1 fruit fly cellular context compared by ENCODE assay signal in genomic region chr2L:2855773-2856615, dm6.
TF ChIP-seq lines count a peak whose summit lies in the region.

TSS of gene CG3104 (minus strand) at chr2L:2855778.
TSS of gene RpS21 (plus strand) at chr2L:2856070.

TF ChIP-seq in whole organism, embryonic, 481 proteins besides CTCF, POLR2A, EP300 and RAD21 (continued from another document):
- TF ChIP-seq Tbp (GFP tag; optimal IDR thresholded peaks at IDR 0.05; lab: Kevin White, UChicago) (peak; percentile 31), kay (GFP tag; optimal IDR thresholded peaks at IDR 0.05; lab: Kevin White, UChicago) (no peak), CG8388 (GFP tag; optimal IDR thresholded peaks at IDR 0.05; lab: Kevin White, UChicago) (peak; percentile 55), CG15073 (GFP tag; optimal IDR thresholded peaks at IDR 0.05; lab: Kevin White, UChicago) (no peak), CG11560 (tag; IDR thresholded peaks at IDR 0.05; lab: Robert Waterston, UW) (peak; percentile 51; the same call in 2 of the 3 replicates), crol (GFP tag; IDR thresholded peaks at IDR 0.05; lab: Robert Waterston, UW) (peak; percentile 48), CG8924 (tag; optimal IDR thresholded peaks at IDR 0.05; lab: Kevin White, UChicago) (peak; percentile 60), otp (GFP tag; IDR thresholded peaks at IDR 0.05; lab: Robert Waterston, UW) (peak; percentile 95), yki (optimal IDR thresholded peaks at IDR 0.05; lab: Kevin White, UChicago) (no peak), wdn (GFP tag; IDR thresholded peaks at IDR 0.05; lab: Robert Waterston, UW) (peak; percentile 78), CG12219 (GFP tag; optimal IDR thresholded peaks at IDR 0.05; lab: Kevin White, UChicago) (peak; percentile 61), nau (GFP tag; optimal IDR thresholded peaks at IDR 0.05; lab: Kevin White, UChicago) (peak; percentile 75), pan (optimal IDR thresholded peaks at IDR 0.05; lab: Kevin White, UChicago) (no peak), pan (GFP tag; optimal IDR thresholded peaks at IDR 0.05 in 1 of 2, IDR thresholded peaks at IDR 0.05 in 1 of 2) (peak in 1 of 2 experiments; percentile 85), grn (GFP tag; optimal IDR thresholded peaks at IDR 0.05; lab: Kevin White, UChicago) (peak; percentile 66), CG30403 (GFP tag; optimal IDR thresholded peaks at IDR 0.05; lab: Kevin White, UChicago) (peak; percentile 85), jumu (GFP tag; optimal IDR thresholded peaks at IDR 0.05; lab: Kevin White, UChicago) (peak; percentile 73), grau (tag; optimal IDR thresholded peaks at IDR 0.05; lab: Kevin White, UChicago) (peak; percentile 78), Dip3 (GFP tag; optimal IDR thresholded peaks at IDR 0.05; lab: Kevin White, UChicago) (peak; percentile 82), nom (GFP tag; optimal IDR thresholded peaks at IDR 0.05; lab: Kevin White, UChicago) (peak; percentile 83), Nf-YC (tag; optimal IDR thresholded peaks at IDR 0.05; lab: Kevin White, UChicago) (peak; percentile 78), ERR (GFP tag; optimal IDR thresholded peaks at IDR 0.05; lab: Kevin White, UChicago) (peak; percentile 55), lmd (GFP tag; IDR thresholded peaks at IDR 0.05; lab: Robert Waterston, UW) (peak; percentile 82), CG11504 (tag; optimal IDR thresholded peaks at IDR 0.05; lab: Kevin White, UChicago) (peak; percentile 79), gsb-n (tag; optimal IDR thresholded peaks at IDR 0.05; lab: Kevin White, UChicago) (peak; percentile 76), CG31441 (GFP tag; IDR thresholded peaks at IDR 0.05; lab: Robert Waterston, UW) (peak; percentile 75), ato (GFP tag; IDR thresholded peaks at IDR 0.05; lab: Robert Waterston, UW; ENCODE audit: partially characterized antibody) (no peak), CG31388 (GFP tag; optimal IDR thresholded peaks at IDR 0.05; lab: Kevin White, UChicago) (peak; percentile 74), Atf-2 (GFP tag; optimal IDR thresholded peaks at IDR 0.05; lab: Kevin White, UChicago) (peak; percentile 64), zen2 (GFP tag; IDR thresholded peaks at IDR 0.05; lab: Robert Waterston, UW; ENCODE audit: partially characterized antibody) (no peak; the same call in 2 of the 3 replicates), Doc3 (GFP tag; IDR thresholded peaks at IDR 0.05; lab: Robert Waterston, UW; ENCODE audit: partially characterized antibody) (no peak), CG2202 (tag; optimal IDR thresholded peaks at IDR 0.05; lab: Kevin White, UChicago) (peak; percentile 46), CG34224 (GFP tag; IDR thresholded peaks at IDR 0.05; lab: Robert Waterston, UW; ENCODE audit: partially characterized antibody) (no peak; the same call in 2 of the 3 replicates), Doc2 (GFP tag; IDR thresholded peaks at IDR 0.05; lab: Robert Waterston, UW) (no peak; the same call in none of the 2 replicates), CG17568 (GFP tag; optimal IDR thresholded peaks at IDR 0.05; lab: Kevin White, UChicago) (peak; percentile 75), CG17186 (GFP tag; optimal IDR thresholded peaks at IDR 0.05; lab: Kevin White, UChicago) (peak; percentile 81), Neu2 (GFP tag; optimal IDR thresholded peaks at IDR 0.05; lab: Kevin White, UChicago; ENCODE audit: borderline replicate concordance) (no peak), HmgZ (tag; optimal IDR thresholded peaks at IDR 0.05; lab: Kevin White, UChicago) (peak; percentile 82), vfl (GFP tag; optimal IDR thresholded peaks at IDR 0.05; lab: Kevin White, UChicago) (peak; percentile 12), CG2678 (tag; optimal IDR thresholded peaks at IDR 0.05; lab: Kevin White, UChicago) (peak; percentile 75), Elba2 (GFP tag; optimal IDR thresholded peaks at IDR 0.05; lab: Kevin White, UChicago) (no peak), Lim3 (GFP tag; IDR thresholded peaks at IDR 0.05; lab: Robert Waterston, UW) (0 out of 2 replicates have a peak, but pooled peaks have one; percentile 33), nmo (GFP tag; optimal IDR thresholded peaks at IDR 0.05; lab: Kevin White, UChicago) (peak; percentile 86), zfh2 (GFP tag; optimal IDR thresholded peaks at IDR 0.05; lab: Kevin White, UChicago) (peak; percentile 86), h (optimal IDR thresholded peaks at IDR 0.05; lab: Kevin White, UChicago) (no peak), CG10565 (GFP tag; optimal IDR thresholded peaks at IDR 0.05; lab: Kevin White, UChicago) (peak; percentile 66), Dref (GFP tag; IDR thresholded peaks at IDR 0.05; lab: Robert Waterston, UW) (peak; percentile 53), CG16863 (GFP tag; optimal IDR thresholded peaks at IDR 0.05; lab: Kevin White, UChicago) (peak; percentile 83), dm (GFP tag; optimal IDR thresholded peaks at IDR 0.05; lab: Kevin White, UChicago) (peak; percentile 95), CG42726 (GFP tag; IDR thresholded peaks at IDR 0.05; lab: Robert Waterston, UW; ENCODE audit: partially characterized antibody) (no peak; the same call in 1 of the 2 replicates), bsh (GFP tag; optimal IDR thresholded peaks at IDR 0.05; lab: Kevin White, UChicago) (peak; percentile 34 to 69), CG43689 (GFP tag; IDR thresholded peaks at IDR 0.05; lab: Robert Waterston, UW) (no peak; the same call in none of the 2 replicates), Sox102F (GFP tag; optimal IDR thresholded peaks at IDR 0.05; lab: Kevin White, UChicago) (peak; percentile 38), CG6654 (GFP tag; optimal IDR thresholded peaks at IDR 0.05; lab: Kevin White, UChicago) (peak; percentile 60), ham (GFP tag; IDR thresholded peaks at IDR 0.05; lab: Robert Waterston, UW) (peak; percentile 72; the same call in 1 of the 2 replicates), Dll (GFP tag; IDR thresholded peaks at IDR 0.05; lab: Robert Waterston, UW; ENCODE audit: partially characterized antibody) (0 out of 4 replicates have a peak, but pooled peaks have one; percentile 31), tin (GFP tag; optimal IDR thresholded peaks at IDR 0.05; lab: Kevin White, UChicago) (peak; percentile 85), CkIIα-i1 (GFP tag; IDR thresholded peaks at IDR 0.05; lab: Robert Waterston, UW) (0 out of 2 replicates have a peak, but pooled peaks have one; percentile 39), CG12659 (GFP tag; optimal IDR thresholded peaks at IDR 0.05; lab: Kevin White, UChicago) (peak; percentile 96), pfk (GFP tag; optimal IDR thresholded peaks at IDR 0.05; lab: Kevin White, UChicago) (peak; percentile 80), CG11695 (GFP tag; IDR thresholded peaks at IDR 0.05; lab: Robert Waterston, UW) (no peak), org-1 (GFP tag; optimal IDR thresholded peaks at IDR 0.05; lab: Kevin White, UChicago) (peak; percentile 63), chif (GFP tag; optimal IDR thresholded peaks at IDR 0.05; lab: Kevin White, UChicago) (peak; percentile 52 to 73), p53 (GFP tag; optimal IDR thresholded peaks at IDR 0.05; lab: Kevin White, UChicago) (peak; percentile 77), Jarid2 (GFP tag; optimal IDR thresholded peaks at IDR 0.05; lab: Kevin White, UChicago) (peak; percentile 74), Chrac-16 (GFP tag; optimal IDR thresholded peaks at IDR 0.05; lab: Kevin White, UChicago) (peak; percentile 61), CG30020 (tag; optimal IDR thresholded peaks at IDR 0.05; lab: Kevin White, UChicago) (peak; percentile 60), CG9437 (GFP tag; optimal IDR thresholded peaks at IDR 0.05; lab: Kevin White, UChicago) (peak; percentile 58), wor (GFP tag; IDR thresholded peaks at IDR 0.05; lab: Robert Waterston, UW) (peak; percentile 67), GATAe (GFP tag; conservative IDR thresholded peaks at IDR 0.05; lab: Robert Waterston, UW) (no peak), CG4730 (GFP tag; IDR thresholded peaks at IDR 0.05; lab: Robert Waterston, UW) (peak; percentile 77), CG17912 (GFP tag; optimal IDR thresholded peaks at IDR 0.05; lab: Kevin White, UChicago) (peak; percentile 92), cg (GFP tag; optimal IDR thresholded peaks at IDR 0.05; lab: Kevin White, UChicago) (no peak), Hr3 (GFP tag; optimal IDR thresholded peaks at IDR 0.05; lab: Kevin White, UChicago) (peak; percentile 73), Vsx1 (GFP tag; optimal IDR thresholded peaks at IDR 0.05; lab: Kevin White, UChicago) (peak; percentile 74), onecut (GFP tag; IDR thresholded peaks at IDR 0.05; lab: Robert Waterston, UW) (peak; percentile 91), CG18262 (tag; optimal IDR thresholded peaks at IDR 0.05; lab: Kevin White, UChicago) (peak; percentile 73), Asciz (GFP tag; optimal IDR thresholded peaks at IDR 0.05; lab: Kevin White, UChicago) (peak; percentile 80), lilli (GFP tag; optimal IDR thresholded peaks at IDR 0.05; lab: Kevin White, UChicago) (peak; percentile 86), CG16813 (GFP tag; IDR thresholded peaks at IDR 0.05; lab: Robert Waterston, UW; ENCODE audit: partially characterized antibody) (no peak), MBD-R2 (GFP tag; IDR thresholded peaks at IDR 0.05; lab: Robert Waterston, UW) (peak; percentile 53), Side (GFP tag; optimal IDR thresholded peaks at IDR 0.05; lab: Kevin White, UChicago) (peak; percentile 81), H15 (GFP tag; IDR thresholded peaks at IDR 0.05; lab: Robert Waterston, UW) (peak; percentile 81), lbe (GFP tag; optimal IDR thresholded peaks at IDR 0.05; lab: Kevin White, UChicago) (peak; percentile 58), oc (tag; optimal IDR thresholded peaks at IDR 0.05; lab: Kevin White, UChicago) (peak; percentile 15), bigmax (GFP tag; optimal IDR thresholded peaks at IDR 0.05; lab: Kevin White, UChicago) (peak; percentile 63), CG15011 (GFP tag; optimal IDR thresholded peaks at IDR 0.05; lab: Kevin White, UChicago) (peak; percentile 86), unc-4 (GFP tag; IDR thresholded peaks at IDR 0.05; lab: Robert Waterston, UW; ENCODE audit: partially characterized antibody) (no peak), hth (optimal IDR thresholded peaks at IDR 0.05; lab: Kevin White, UChicago) (no peak), CG13894 (tag; optimal IDR thresholded peaks at IDR 0.05; lab: Kevin White, UChicago) (peak; percentile 73), CG13775 (GFP tag; optimal IDR thresholded peaks at IDR 0.05; lab: Kevin White, UChicago) (peak; percentile 93), Fer1 (GFP tag; optimal IDR thresholded peaks at IDR 0.05; lab: Kevin White, UChicago) (peak; percentile 85), fd3F (GFP tag; optimal IDR thresholded peaks at IDR 0.05; lab: Kevin White, UChicago) (peak; percentile 73), sima (GFP tag; optimal IDR thresholded peaks at IDR 0.05; lab: Kevin White, UChicago) (no peak), CG10147 (GFP tag; optimal IDR thresholded peaks at IDR 0.05; lab: Kevin White, UChicago) (peak; percentile 73), CG8765 (GFP tag; IDR thresholded peaks at IDR 0.05; lab: Robert Waterston, UW) (peak; percentile 78), CG13624 (GFP tag; optimal IDR thresholded peaks at IDR 0.05; lab: Kevin White, UChicago) (peak; percentile 86), CG17385 (GFP tag; optimal IDR thresholded peaks at IDR 0.05; lab: Kevin White, UChicago) (peak; percentile 87), CG12155 (GFP tag; optimal IDR thresholded peaks at IDR 0.05; lab: Kevin White, UChicago) (peak; percentile 87), slbo (GFP tag; IDR thresholded peaks at IDR 0.05; lab: Robert Waterston, UW) (peak; percentile 97), Spps (tag; optimal IDR thresholded peaks at IDR 0.05; lab: Kevin White, UChicago) (peak; percentile 48), CG12391 (tag; optimal IDR thresholded peaks at IDR 0.05; lab: Kevin White, UChicago) (peak; percentile 79), Bteb2 (GFP tag; optimal IDR thresholded peaks at IDR 0.05; lab: Kevin White, UChicago) (peak; percentile 75), NK7.1 (GFP tag; optimal IDR thresholded peaks at IDR 0.05; lab: Kevin White, UChicago) (peak; percentile 73), CG4617 (GFP tag; optimal IDR thresholded peaks at IDR 0.05; lab: Kevin White, UChicago; ENCODE audit: borderline replicate concordance) (peak; percentile 92), Awh (GFP tag; IDR thresholded peaks at IDR 0.05; lab: Robert Waterston, UW) (peak; percentile 82), Hsf (GFP tag; optimal IDR thresholded peaks at IDR 0.05; lab: Kevin White, UChicago) (peak; percentile 85), gsb (GFP tag; IDR thresholded peaks at IDR 0.05; lab: Robert Waterston, UW) (peak; percentile 81), insv (GFP tag; optimal IDR thresholded peaks at IDR 0.05; lab: Kevin White, UChicago) (peak in 1 of 2 experiments; percentile 80), trh (GFP tag; optimal IDR thresholded peaks at IDR 0.05; lab: Kevin White, UChicago) (peak; percentile 65), ind (GFP tag; optimal IDR thresholded peaks at IDR 0.05; lab: Kevin White, UChicago) (peak; percentile 82), Nf-YA (GFP tag; IDR thresholded peaks at IDR 0.05; lab: Robert Waterston, UW) (peak; percentile 70; the same call in 1 of the 2 replicates), phol (tag; optimal IDR thresholded peaks at IDR 0.05; lab: Kevin White, UChicago) (peak; percentile 86), Stat92E (GFP tag; optimal IDR thresholded peaks at IDR 0.05; lab: Kevin White, UChicago) (peak in 1 of 3 experiments; percentile 72), HLHmδ (GFP tag; optimal IDR thresholded peaks at IDR 0.05; lab: Kevin White, UChicago) (peak; percentile 97)
